Fruit fly (Drosophila melanogaster) Kc167 (cell line): Measurements from ENCODE around the gene ifc.

Experiments used
- Sin3A ChIP-seq: fragments of >200 bp; optimal IDR thresholded peaks from 2 replicates; lab custom pipeline; 2018; ENCODE audit warnings: missing external identifiers
- h ChIP-seq: fragments of >200 bp; optimal IDR thresholded peaks from 3 replicates; lab custom pipeline; 2018; ENCODE audit warnings: missing external identifiers
- insv ChIP-seq: fragments of >200 bp; optimal IDR thresholded peaks from 3 replicates; lab custom pipeline; 2018; ENCODE audit warnings: missing external identifiers
- psq ChIP-seq: fragments of >200 bp; optimal IDR thresholded peaks from 2 replicates; lab custom pipeline; 2017; ENCODE audit warnings: missing external identifiers
- ttk ChIP-seq: sonication (Bioruptor generic); optimal IDR thresholded peaks from 2 replicates; lab custom pipeline; 2017; ENCODE audit warnings: missing external identifiers

dm6 chr2L:6028712-6029111, 42.6 kb downstream of the ifc start:
- TF ChIP-seq ttk (lab: Kevin White, UChicago), result no peak
- TF ChIP-seq psq, result no peak
- TF ChIP-seq h (lab: Kevin White, UChicago), result no peak
- TF ChIP-seq Sin3A (lab: Kevin White, UChicago), result no peak
- TF ChIP-seq insv (lab: Kevin White, UChicago), result no peak
